Fruit fly (Drosophila melanogaster) whole organism, embryonic: ENCODE data around the gene Chmp1.

Experiments used
- Atf6 ChIP-seq: fragments of 200-800 bp; sonication (Bioruptor generic); IDR thresholded peaks from 2 replicates; pipeline ENCODE4 v1.3.6; 2022; ENCODE audit warnings: missing biosample characterization, missing genetic modification characterization
- B-H1 ChIP-seq: fragments of 200-800 bp; sonication (Bioruptor generic); IDR thresholded peaks from 3 replicates; pipeline ENCODE4 v1.3.6; 2022; ENCODE audit warnings: missing biosample characterization, missing genetic modification characterization
- CG10979 ChIP-seq: fragments of 200-800 bp; sonication (Bioruptor generic); optimal IDR thresholded peaks from 2 replicates; lab custom pipeline; 2018; ENCODE audit warnings: missing biosample characterization, mild to moderate bottlenecking, missing genetic modification characterization, moderate library complexity
- CG12219 ChIP-seq: fragments of 200-800 bp; sonication (Bioruptor generic); optimal IDR thresholded peaks from 3 replicates; lab custom pipeline; 2018; ENCODE audit warnings: missing biosample characterization, mild to moderate bottlenecking, missing genetic modification characterization
- CG12769 ChIP-seq: fragments of 200-800 bp; sonication (Bioruptor generic); optimal IDR thresholded peaks from 2 replicates; lab custom pipeline; 2019; ENCODE audit warnings: missing biosample characterization, mild to moderate bottlenecking, missing genetic modification characterization, moderate library complexity
- CG14710 ChIP-seq: fragments of 200-800 bp; sonication (Bioruptor generic); optimal IDR thresholded peaks from 3 replicates; lab custom pipeline; 2019; ENCODE audit warnings: missing biosample characterization, mild to moderate bottlenecking, missing genetic modification characterization, moderate library complexity
- CG14965 ChIP-seq: fragments of 200-800 bp; sonication (Bioruptor generic); optimal IDR thresholded peaks from 2 replicates; lab custom pipeline; 2016; ENCODE audit warnings: missing biosample characterization, missing genetic modification characterization, borderline replicate concordance
- CG1647 ChIP-seq: fragments of 200-800 bp; sonication (Bioruptor generic); optimal IDR thresholded peaks from 3 replicates; lab custom pipeline; 2016; ENCODE audit warnings: missing biosample characterization, missing genetic modification characterization
- CG17359 ChIP-seq: fragments of 200-800 bp; sonication (Bioruptor generic); optimal IDR thresholded peaks from 3 replicates; lab custom pipeline; 2018; ENCODE audit warnings: missing biosample characterization, mild to moderate bottlenecking, missing genetic modification characterization, moderate library complexity
- CG17385 ChIP-seq: fragments of 200-800 bp; sonication (Bioruptor generic); optimal IDR thresholded peaks from 3 replicates; lab custom pipeline; 2018; ENCODE audit warnings: missing biosample characterization, mild to moderate bottlenecking, missing genetic modification characterization
- CG18262 ChIP-seq: fragments of 200-800 bp; optimal IDR thresholded peaks from 3 replicates; lab custom pipeline; 2019; ENCODE audit warnings: missing biosample characterization, mild to moderate bottlenecking, missing genetic modification characterization, moderate library complexity
- CG2202 ChIP-seq: fragments of 200-800 bp; sonication (Bioruptor generic); optimal IDR thresholded peaks from 2 replicates; lab custom pipeline; 2018; ENCODE audit warnings: missing biosample characterization, mild to moderate bottlenecking, missing genetic modification characterization
- CG2712 ChIP-seq: fragments of 200-800 bp; optimal IDR thresholded peaks from 3 replicates; lab custom pipeline; 2019; ENCODE audit warnings: missing biosample characterization, mild to moderate bottlenecking, missing genetic modification characterization, moderate library complexity
- CG33557 ChIP-seq: fragments of 200-800 bp; sonication (Bioruptor generic); optimal IDR thresholded peaks from 2 replicates; lab custom pipeline; 2019; ENCODE audit warnings: missing biosample characterization, mild to moderate bottlenecking, missing genetic modification characterization, moderate library complexity
- CG3726 ChIP-seq: fragments of 200-800 bp; sonication (Bioruptor generic); IDR thresholded peaks from 3 replicates; pipeline ENCODE4, ENCODE4 v1.3.6; 2022; ENCODE audit warnings: missing biosample characterization, missing genetic modification characterization
- CG4424 ChIP-seq: fragments of 200-800 bp; sonication (Bioruptor generic); optimal IDR thresholded peaks from 3 replicates; lab custom pipeline; 2016; ENCODE audit warnings: missing biosample characterization, missing genetic modification characterization
- CG4617 ChIP-seq: fragments of 200-800 bp; sonication (Bioruptor generic); optimal IDR thresholded peaks from 3 replicates; lab custom pipeline; 2016; ENCODE audit warnings: missing biosample characterization, missing genetic modification characterization, borderline replicate concordance
- CG6813 ChIP-seq: fragments of 200-800 bp; sonication (Bioruptor generic); optimal IDR thresholded peaks from 2 replicates; lab custom pipeline; 2017; ENCODE audit warnings: missing biosample characterization, missing genetic modification characterization, mild to moderate bottlenecking, moderate library complexity, missing genetic modification reagents
- CG8089 ChIP-seq: fragments of 200-800 bp; sonication (Bioruptor generic); optimal IDR thresholded peaks from 3 replicates; lab custom pipeline; 2016; ENCODE audit warnings: missing biosample characterization, missing genetic modification characterization
- CG8281 ChIP-seq: fragments of 200-800 bp; sonication (Bioruptor generic); optimal IDR thresholded peaks from 2 replicates; lab custom pipeline; 2018; ENCODE audit warnings: missing biosample characterization, mild to moderate bottlenecking, missing genetic modification characterization, moderate library complexity
- CG8388 ChIP-seq: fragments of 200-800 bp; sonication (Bioruptor generic); optimal IDR thresholded peaks from 2 replicates; lab custom pipeline; 2019; ENCODE audit warnings: missing biosample characterization, mild to moderate bottlenecking, missing genetic modification characterization, moderate library complexity
- CG9609 ChIP-seq: fragments of 200-800 bp; sonication (Bioruptor generic); optimal IDR thresholded peaks from 3 replicates; lab custom pipeline; 2016; ENCODE audit warnings: missing biosample characterization, missing genetic modification characterization
- Dip2 ChIP-seq: fragments of 200-800 bp; sonication (Bioruptor generic); IDR thresholded peaks from 2 replicates; pipeline ENCODE4 v1.3.6; 2022; ENCODE audit warnings: missing biosample characterization, missing genetic modification characterization
- Dp ChIP-seq: fragments of 200-800 bp; sonication (Bioruptor generic); optimal IDR thresholded peaks from 2 replicates; lab custom pipeline; 2018; ENCODE audit warnings: missing biosample characterization, mild to moderate bottlenecking, missing genetic modification characterization, moderate library complexity
- Fer3 ChIP-seq: fragments of 200-800 bp; sonication (Bioruptor generic); optimal IDR thresholded peaks from 2 replicates; lab custom pipeline; 2018; ENCODE audit warnings: missing biosample characterization, mild to moderate bottlenecking, missing genetic modification characterization, moderate library complexity
- Lhr ChIP-seq: fragments of 200-800 bp; sonication (Bioruptor generic); optimal IDR thresholded peaks from 3 replicates; lab custom pipeline; 2017; ENCODE audit warnings: mild to moderate bottlenecking, missing biosample characterization, missing genetic modification reagents, missing genetic modification characterization
- Lim3 ChIP-seq: fragments of 200-800 bp; sonication (Bioruptor generic); IDR thresholded peaks from 2 replicates; pipeline ENCODE4 v1.3.6; 2022; ENCODE audit warnings: missing biosample characterization, missing genetic modification characterization
- Med ChIP-seq: fragments of 200-800 bp; sonication (Bioruptor generic); peaks from one replicate; lab custom pipeline; 2016; ENCODE audit warnings: missing biosample characterization, missing genetic modification characterization, mild to moderate bottlenecking, inconsistent platforms, moderate library complexity
- Nf-YB ChIP-seq: fragments of 200-800 bp; sonication (Bioruptor generic); optimal IDR thresholded peaks from 3 replicates; lab custom pipeline; 2019; ENCODE audit warnings: missing biosample characterization, mild to moderate bottlenecking, missing genetic modification characterization, moderate library complexity
- Rx ChIP-seq: fragments of 200-800 bp; sonication (Bioruptor generic); IDR thresholded peaks from 2 replicates; pipeline ENCODE4 v1.3.6; 2022; ENCODE audit warnings: missing biosample characterization, missing genetic modification characterization
- Sox102F ChIP-seq: fragments of 200-800 bp; sonication (Bioruptor generic); optimal IDR thresholded peaks from 2 replicates; lab custom pipeline; 2018; ENCODE audit warnings: missing biosample characterization, mild to moderate bottlenecking, missing genetic modification characterization, moderate library complexity
- TFAM ChIP-seq: fragments of 200-800 bp; sonication (Bioruptor generic); optimal IDR thresholded peaks from 2 replicates; lab custom pipeline; 2017; ENCODE audit warnings: missing biosample characterization, missing genetic modification characterization, inconsistent platforms
- Vsx1 ChIP-seq: fragments of 200-800 bp; sonication (Bioruptor generic); optimal IDR thresholded peaks from 2 replicates; lab custom pipeline; 2017; ENCODE audit warnings: missing biosample characterization, mild to moderate bottlenecking, missing genetic modification characterization, missing genetic modification reagents
- bbx ChIP-seq: fragments of 200-800 bp; sonication (Bioruptor generic); IDR thresholded peaks from 2 replicates; pipeline ENCODE4 v1.3.6; 2022; ENCODE audit warnings: missing biosample characterization, missing genetic modification characterization; ENCODE audit not compliant: partially characterized antibody
- da ChIP-seq: fragments of 200-800 bp; sonication (Bioruptor generic); optimal IDR thresholded peaks from 2 replicates; lab custom pipeline; 2016; ENCODE audit warnings: missing biosample characterization, missing genetic modification characterization
- dysf ChIP-seq: fragments of 200-800 bp; sonication (Bioruptor generic); IDR thresholded peaks from 3 replicates; pipeline ENCODE4 v1.3.6; 2022; ENCODE audit warnings: missing biosample characterization, missing genetic modification characterization
- exex ChIP-seq: fragments of 200-800 bp; sonication (Bioruptor generic); optimal IDR thresholded peaks from 4 replicates; lab custom pipeline; 2018; ENCODE audit warnings: missing biosample characterization, mild to moderate bottlenecking, missing genetic modification characterization, moderate library complexity
- fd64A ChIP-seq: fragments of 200-800 bp; sonication (Bioruptor generic); optimal IDR thresholded peaks from 3 replicates; lab custom pipeline; 2018; ENCODE audit warnings: missing biosample characterization, mild to moderate bottlenecking, missing genetic modification characterization
- her ChIP-seq: fragments of 200-800 bp; sonication (Bioruptor generic); optimal IDR thresholded peaks from 2 replicates; lab custom pipeline; 2016; ENCODE audit warnings: missing biosample characterization, missing genetic modification characterization
- ind ChIP-seq: fragments of 200-800 bp; sonication (Bioruptor generic); optimal IDR thresholded peaks from 3 replicates; lab custom pipeline; 2016; ENCODE audit warnings: missing biosample characterization, missing genetic modification characterization
- jigr1 ChIP-seq: fragments of 200-800 bp; sonication (Bioruptor generic); IDR thresholded peaks from 3 replicates; pipeline ENCODE4 v1.3.6; 2022; ENCODE audit warnings: missing biosample characterization, missing genetic modification characterization
- lab ChIP-seq: fragments of 200-800 bp; sonication (Bioruptor generic); optimal IDR thresholded peaks from 3 replicates; lab custom pipeline; 2017; ENCODE audit warnings: missing biosample characterization, missing genetic modification characterization, mild to moderate bottlenecking, moderate library complexity, missing genetic modification reagents
- org-1 ChIP-seq: fragments of 200-800 bp; sonication (Bioruptor generic); optimal IDR thresholded peaks from 2 replicates; lab custom pipeline; 2017; ENCODE audit warnings: missing biosample characterization, missing genetic modification characterization
- pho ChIP-seq: fragments of 200-800 bp; sonication (Bioruptor generic); optimal IDR thresholded peaks from 2 replicates; lab custom pipeline; 2016; ENCODE audit warnings: missing biosample characterization, missing genetic modification characterization
- sim ChIP-seq: fragments of 200-800 bp; sonication (Bioruptor generic); IDR thresholded peaks from 2 replicates; pipeline ENCODE4 v1.3.6; 2022; ENCODE audit warnings: missing biosample characterization, missing genetic modification characterization
- tap ChIP-seq: fragments of 200-800 bp; optimal IDR thresholded peaks from 3 replicates; lab custom pipeline; 2019; ENCODE audit warnings: missing biosample characterization, mild to moderate bottlenecking, missing genetic modification characterization, moderate library complexity
- z ChIP-seq: fragments of 200-800 bp; sonication (Bioruptor generic); IDR thresholded peaks from 3 replicates; pipeline ENCODE4 v1.3.6; 2022; ENCODE audit warnings: missing biosample characterization, missing genetic modification characterization
- zfh2 ChIP-seq: fragments of 200-800 bp; sonication (Bioruptor generic); optimal IDR thresholded peaks from 2 replicates; lab custom pipeline; 2016; ENCODE audit warnings: missing biosample characterization, missing genetic modification characterization

Gene Chmp1

dm6 chr3L:18640584-18641527 lies 43.0 kb downstream of the Chmp1 start (continued):
- TF ChIP-seq CG12769 (peak; percentile 99), zfh2 (peak; percentile 87), da (peak; percentile 79), exex (peak; percentile 62), z (GFP tag; lab: Robert Waterston, UW) (peak; percentile 75), Atf6 (peak; percentile 97), CG4424 (GFP tag; lab: Kevin White, UChicago) (peak; percentile 88), CG8388 (GFP tag; lab: Kevin White, UChicago) (peak; percentile 88), pho (GFP tag; lab: Kevin White, UChicago) (peak; percentile 98), bbx (no peak), CG3726 (GFP tag; lab: Robert Waterston, UW) (peak; percentile 96), Dip2 (GFP tag; lab: Robert Waterston, UW) (peak; percentile 64; the same call in 1 of the 2 replicates), Dp (peak; percentile 0), Nf-YB (peak; percentile 75), CG17385 (GFP tag; lab: Kevin White, UChicago) (peak; percentile 84), lab (GFP tag; lab: Kevin White, UChicago) (peak; percentile 97), Vsx1 (GFP tag; lab: Kevin White, UChicago) (peak; percentile 42), jigr1 (GFP tag; lab: Robert Waterston, UW) (peak; percentile 89), her (GFP tag; lab: Kevin White, UChicago) (peak; percentile 78), Sox102F (GFP tag; lab: Kevin White, UChicago) (peak; percentile 93), sim (peak; percentile 92), Fer3 (peak; percentile 96), CG17359 (tag; lab: Kevin White, UChicago) (peak; percentile 93), fd64A (GFP tag; lab: Kevin White, UChicago) (peak; percentile 53), CG2712 (tag; lab: Kevin White, UChicago) (peak; percentile 83), CG2202 (peak; percentile 73), CG8281 (tag; lab: Kevin White, UChicago) (peak; percentile 69), CG4617 (GFP tag; lab: Kevin White, UChicago) (peak; percentile 76), CG33557 (peak; percentile 27), Lim3 (peak; percentile 85), B-H1 (GFP tag; lab: Robert Waterston, UW) (peak; percentile 97), Med (GFP tag; lab: Kevin White, UChicago) (peak; percentile 99), CG14965 (GFP tag; lab: Kevin White, UChicago) (peak; percentile 53), dysf (GFP tag; lab: Robert Waterston, UW) (peak; percentile 98), ind (GFP tag; lab: Kevin White, UChicago) (peak; percentile 92), CG1647 (peak; percentile 84), CG14710 (tag; lab: Kevin White, UChicago) (peak; percentile 78), CG9609 (GFP tag; lab: Kevin White, UChicago) (peak; percentile 92), org-1 (GFP tag; lab: Kevin White, UChicago) (peak; percentile 87), Rx (GFP tag; lab: Robert Waterston, UW) (peak; percentile 96), CG18262 (tag; lab: Kevin White, UChicago) (peak; percentile 71), CG12219 (GFP tag; lab: Kevin White, UChicago) (peak; percentile 92), CG8089 (GFP tag; lab: Kevin White, UChicago) (peak; percentile 84), TFAM (GFP tag; lab: Kevin White, UChicago) (peak; percentile 53), tap (peak; percentile 76), CG10979 (tag; lab: Kevin White, UChicago) (peak; percentile 78), CG6813 (GFP tag; lab: Kevin White, UChicago) (peak; percentile 93), Lhr (GFP tag; lab: Kevin White, UChicago) (peak; percentile 52)
